Worm (Caenorhabditis elegans) whole organism, late embryonic: ENCODE measurements around the gene F16F9.1.

Source experiments
- C08G9.2 ChIP-seq: sonication (generic microtip); optimal IDR thresholded peaks from 2 replicates; lab custom pipeline; 2016; ENCODE audit warnings: mild to moderate bottlenecking, missing genetic modification characterization, moderate library complexity, missing compliant biosample characterization
- F13H6.1 ChIP-seq: sonication (generic microtip); optimal IDR thresholded peaks from 2 replicates; lab custom pipeline; 2016; ENCODE audit warnings: missing genetic modification characterization, missing compliant biosample characterization
- K02D7.2 ChIP-seq: sonication (generic microtip); optimal IDR thresholded peaks from 2 replicates; lab custom pipeline; 2017; ENCODE audit warnings: mild to moderate bottlenecking, missing genetic modification characterization, missing compliant biosample characterization
- Y22D7AL.16 ChIP-seq: sonication (generic microtip); optimal IDR thresholded peaks from 2 replicates; lab custom pipeline; 2016; ENCODE audit warnings: missing genetic modification characterization, missing compliant biosample characterization
- ceh-18 ChIP-seq: sonication (generic microtip); optimal IDR thresholded peaks from 2 replicates; lab custom pipeline; 2016; ENCODE audit warnings: missing genetic modification characterization, missing compliant biosample characterization
- ceh-19 ChIP-seq: fragments of 200-800 bp; sonication (Bioruptor generic); optimal IDR thresholded peaks from 2 replicates; lab custom pipeline; 2018; ENCODE audit warnings: mild to moderate bottlenecking, missing genetic modification characterization, missing compliant biosample characterization
- ceh-2 ChIP-seq: sonication (generic microtip); optimal IDR thresholded peaks from 2 replicates; lab custom pipeline; 2016; ENCODE audit warnings: missing genotype, missing genetic modification characterization, missing compliant biosample characterization
- ceh-22 ChIP-seq: sonication (generic microtip); optimal IDR thresholded peaks from 2 replicates; lab custom pipeline; 2017; ENCODE audit warnings: missing biosample characterization, missing genetic modification characterization
- ceh-30 ChIP-seq: fragments of 150-350 bp; optimal IDR thresholded peaks from 2 replicates; lab custom pipeline; 2014; ENCODE audit warnings: missing biosample characterization, missing genetic modification characterization
- ceh-34 ChIP-seq: sonication (generic microtip); optimal IDR thresholded peaks from 2 replicates; lab custom pipeline; 2016; ENCODE audit warnings: mild to moderate bottlenecking, missing genetic modification characterization, missing compliant biosample characterization
- ceh-45 ChIP-seq: fragments of 200-800 bp; sonication (Bioruptor generic); IDR thresholded peaks from 2 replicates; pipeline ENCODE4 v1.3.6; 2022; ENCODE audit warnings: missing genetic modification reagents, missing genetic modification characterization, missing compliant biosample characterization
- ceh-48 ChIP-seq: sonication (generic microtip); optimal IDR thresholded peaks from 2 replicates; lab custom pipeline; 2016; ENCODE audit warnings: missing genetic modification characterization, inconsistent platforms, missing compliant biosample characterization
- ceh-6 ChIP-seq: fragments of 200-800 bp; sonication (Bioruptor generic); optimal IDR thresholded peaks from 2 replicates; lab custom pipeline; 2018; ENCODE audit warnings: mild to moderate bottlenecking, missing genetic modification characterization, missing compliant biosample characterization
- ceh-9 ChIP-seq: sonication (generic microtip); optimal IDR thresholded peaks from 2 replicates; lab custom pipeline; 2016; ENCODE audit warnings: mild to moderate bottlenecking, missing genetic modification characterization, inconsistent platforms, missing compliant biosample characterization
- che-1 ChIP-seq: sonication (generic microtip); optimal IDR thresholded peaks from 2 replicates; lab custom pipeline; 2016; ENCODE audit warnings: mild to moderate bottlenecking, missing genetic modification characterization, missing compliant biosample characterization
- dmd-4 ChIP-seq: sonication (generic microtip); optimal IDR thresholded peaks from 2 replicates; lab custom pipeline; 2016; ENCODE audit warnings: borderline replicate concordance, missing genetic modification characterization, missing compliant biosample characterization
- elt-2 ChIP-seq: sonication (generic microtip); optimal IDR thresholded peaks from 2 replicates; lab custom pipeline; 2016; ENCODE audit warnings: missing genetic modification reagents, missing genetic modification characterization, missing compliant biosample characterization
- elt-4 ChIP-seq: sonication (generic microtip); optimal IDR thresholded peaks from 2 replicates; lab custom pipeline; 2016; ENCODE audit warnings: missing genetic modification characterization, missing compliant biosample characterization
- fkh-6 ChIP-seq: sonication (generic microtip); optimal IDR thresholded peaks from 2 replicates; lab custom pipeline; 2016; ENCODE audit warnings: missing genetic modification characterization, missing compliant biosample characterization
- hlh-13 ChIP-seq: fragments of 200-800 bp; sonication (Bioruptor generic); optimal IDR thresholded peaks from 2 replicates; lab custom pipeline; 2018; ENCODE audit warnings: mild to moderate bottlenecking, missing genetic modification characterization, missing compliant biosample characterization
- hlh-15 ChIP-seq: sonication (generic microtip); optimal IDR thresholded peaks from 2 replicates; lab custom pipeline; 2016; ENCODE audit warnings: missing genetic modification characterization, missing compliant biosample characterization
- hlh-30 ChIP-seq: sonication (generic microtip); optimal IDR thresholded peaks from 2 replicates; lab custom pipeline; 2017; ENCODE audit warnings: antibody characterized with exemption, missing genetic modification characterization, missing compliant biosample characterization; ENCODE audit not compliant: insufficient read depth
- hlh-8 ChIP-seq: sonication (generic microtip); optimal IDR thresholded peaks from 2 replicates; lab custom pipeline; 2016; ENCODE audit warnings: missing genotype, missing genetic modification characterization, missing compliant biosample characterization
- nfya-1 ChIP-seq: sonication (generic microtip); optimal IDR thresholded peaks from 2 replicates; lab custom pipeline; 2017; ENCODE audit warnings: missing genetic modification characterization, mild to moderate bottlenecking, missing compliant biosample characterization, antibody characterized with exemption, moderate library complexity
- npax-4 ChIP-seq: sonication (generic microtip); optimal IDR thresholded peaks from 2 replicates; lab custom pipeline; 2016; ENCODE audit warnings: missing genetic modification characterization, missing compliant biosample characterization
- odd-2 ChIP-seq: sonication (generic microtip); optimal IDR thresholded peaks from 2 replicates; lab custom pipeline; 2017; ENCODE audit warnings: antibody characterized with exemption, mild to moderate bottlenecking, missing genetic modification characterization, missing compliant biosample characterization
- pag-3 ChIP-seq: sonication (generic microtip); optimal IDR thresholded peaks from 2 replicates; lab custom pipeline; 2016; ENCODE audit warnings: missing compliant biosample characterization, missing genetic modification characterization, borderline replicate concordance
- pat-9 ChIP-seq: fragments of 200-800 bp; sonication (Bioruptor generic); optimal IDR thresholded peaks from 2 replicates; lab custom pipeline; 2018; ENCODE audit warnings: mild to moderate bottlenecking, missing genetic modification characterization, moderate library complexity, missing compliant biosample characterization
- pax-1 ChIP-seq: fragments of 150-350 bp; optimal IDR thresholded peaks from 2 replicates; lab custom pipeline; 2014; ENCODE audit warnings: missing biosample characterization, missing genetic modification characterization
- pha-2 ChIP-seq: sonication (generic microtip); optimal IDR thresholded peaks from 2 replicates; lab custom pipeline; 2017; ENCODE audit warnings: mild to moderate bottlenecking, missing genetic modification characterization, missing compliant biosample characterization
- pha-4 ChIP-seq: fragments of 150-350 bp; optimal IDR thresholded peaks from 2 replicates; lab custom pipeline; 2018; ENCODE audit warnings: missing biosample characterization, missing genetic modification reagents, missing genetic modification characterization
- sox-2 ChIP-seq: fragments of 200-800 bp; sonication (Bioruptor generic); IDR thresholded peaks from 2 replicates; pipeline ENCODE4 v1.3.6; 2022; ENCODE audit warnings: missing genetic modification reagents, missing genetic modification characterization, missing compliant biosample characterization
- sox-4 ChIP-seq: sonication (generic microtip); optimal IDR thresholded peaks from 2 replicates; lab custom pipeline; 2017; ENCODE audit warnings: mild to moderate bottlenecking, missing genetic modification characterization, inconsistent platforms, missing compliant biosample characterization
- unc-42 ChIP-seq: sonication (generic microtip); optimal IDR thresholded peaks from 2 replicates; lab custom pipeline; 2016; ENCODE audit warnings: missing genotype, missing genetic modification characterization, missing compliant biosample characterization
- unc-55 ChIP-seq: sonication (generic microtip); optimal IDR thresholded peaks from 2 replicates; lab custom pipeline; 2017; ENCODE audit warnings: missing biosample characterization, missing genetic modification reagents, missing genetic modification characterization
- zip-5 ChIP-seq: sonication (generic microtip); optimal IDR thresholded peaks from 2 replicates; lab custom pipeline; 2016; ENCODE audit warnings: missing genetic modification characterization, missing compliant biosample characterization
- ztf-16 ChIP-seq: sonication (generic microtip); optimal IDR thresholded peaks from 2 replicates; lab custom pipeline; 2017; ENCODE audit warnings: missing genetic modification characterization, missing compliant biosample characterization

Gene F16F9.1

DNA sequence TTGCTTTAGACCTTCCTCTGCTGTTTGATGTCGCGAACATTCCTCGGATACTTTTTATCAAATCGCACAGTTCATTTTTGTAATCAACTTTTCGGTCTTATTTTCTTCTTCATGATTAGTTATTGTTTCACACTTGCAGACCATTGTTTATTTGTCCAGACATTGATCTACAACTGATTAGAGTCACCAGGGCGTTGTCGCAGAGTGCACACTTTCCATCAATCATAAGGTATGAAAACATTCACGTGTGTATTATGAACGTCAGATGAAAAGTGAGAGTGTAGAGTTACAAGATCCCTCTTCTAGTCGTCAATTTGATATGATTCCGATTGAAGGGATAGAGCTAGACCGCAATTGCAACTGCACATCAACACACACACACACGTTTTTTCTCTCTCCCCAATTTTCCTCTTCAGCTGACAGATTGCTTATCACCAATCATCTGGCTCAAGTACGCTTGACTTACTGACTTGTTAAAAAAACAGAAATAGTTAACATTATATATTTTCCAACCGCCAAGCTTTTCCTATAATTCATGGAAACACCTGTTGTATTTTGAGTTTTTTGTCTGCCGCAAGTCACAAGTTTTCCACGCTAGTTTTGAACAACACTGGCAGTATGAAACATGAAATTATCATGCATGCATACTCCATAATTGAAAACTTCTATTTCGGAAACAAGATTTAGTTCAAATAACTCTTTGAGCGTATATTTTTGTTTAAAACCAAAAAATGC, 6.0 kb upstream of the F16F9.1 start:
- TF ChIP-seq elt-2 (tag; lab: Kevin White, UChicago) (peak; percentile 38), hlh-13 (GFP tag; lab: Kevin White, UChicago) (no peak)

DNA sequence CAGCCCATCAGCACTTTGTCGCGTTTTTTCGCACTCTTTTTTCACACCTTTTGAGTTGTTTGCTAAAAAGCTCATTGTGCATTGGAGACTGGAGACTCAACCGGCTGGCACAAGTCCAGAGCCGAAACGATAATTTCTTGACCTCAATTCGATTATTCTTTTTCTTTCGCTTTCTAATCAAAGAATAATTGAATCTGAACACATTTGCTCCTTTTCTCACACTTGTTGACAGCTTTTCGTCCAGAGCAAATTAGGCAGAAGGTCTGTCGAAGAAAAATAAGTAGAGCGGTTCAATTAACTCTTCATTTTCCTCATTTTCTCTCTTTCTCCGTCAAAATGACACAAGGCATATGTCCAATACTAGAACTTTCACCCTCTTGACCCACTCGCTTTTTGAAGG, 1.3 kb upstream of the F16F9.1 start:
- TF ChIP-seq sox-4 (tag; lab: Kevin White, UChicago) (no peak), unc-42 (tag; lab: Kevin White, UChicago) (peak; percentile 72)
- TF ChIP-seq, all 69 proteins: peak for 1

DNA sequence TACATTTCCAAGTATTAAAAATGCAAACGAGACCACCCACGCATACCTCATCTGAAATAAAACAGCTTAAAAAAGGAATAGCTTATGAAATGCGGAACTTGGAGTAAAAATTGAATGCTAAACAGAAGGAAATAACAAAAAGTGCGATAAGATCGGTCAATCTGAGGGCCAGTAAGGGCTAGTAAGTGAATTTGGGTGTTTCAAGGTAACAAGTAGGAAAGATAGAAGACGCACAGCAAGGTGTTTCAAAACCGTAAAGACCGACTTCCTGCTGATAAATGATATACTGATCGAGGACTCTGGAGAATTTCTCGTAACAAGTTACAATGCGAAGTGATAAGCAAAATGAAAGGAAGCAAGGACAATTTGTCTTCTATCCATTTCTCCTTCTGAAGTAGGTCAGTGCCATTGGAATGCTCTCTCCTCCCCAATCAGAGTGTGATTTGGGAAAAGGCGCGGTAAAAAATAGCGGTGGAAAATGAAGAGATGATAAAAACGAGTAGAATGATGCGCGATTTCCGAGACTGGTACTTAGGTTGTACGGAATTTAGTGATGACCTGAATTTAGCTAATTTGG, 9.5 kb downstream of the F16F9.1 start, which contains the start of gene dpy-6:
TSS of gene dpy-6 (minus strand) at position 51 of the 577 bp plus-strand sequence.
- TF ChIP-seq ceh-2 (tag; lab: Kevin White, UChicago) = no peak
- TF ChIP-seq che-1 = no peak
- TF ChIP-seq elt-4 (tag; lab: Kevin White, UChicago) = no peak
- no peak for TF ChIP-seq unc-55 (GFP tag; lab: Kevin White, UChicago)
- no peak for TF ChIP-seq C08G9.2 (tag; lab: Kevin White, UChicago)
- TF ChIP-seq ceh-18 (tag; lab: Kevin White, UChicago) = no peak

DNA sequence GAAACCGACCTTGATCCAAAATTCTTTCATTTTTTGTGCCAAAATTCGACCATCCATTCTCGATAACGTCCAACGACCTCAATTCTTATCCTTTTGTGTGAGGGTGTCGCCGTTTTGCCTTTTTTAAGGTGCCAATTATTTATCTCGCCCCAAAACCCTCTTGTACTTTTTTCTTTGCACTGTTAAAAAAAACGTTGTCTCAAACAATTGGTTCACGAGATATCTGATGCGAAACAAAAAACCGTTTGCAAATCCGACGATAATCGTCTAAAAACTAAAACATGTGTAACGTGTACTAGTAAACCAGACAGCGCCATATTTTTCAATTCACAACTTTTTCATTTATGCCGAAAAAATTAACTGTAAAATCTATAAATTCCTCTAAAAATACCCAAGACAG, 11.1 kb downstream of the F16F9.1 start, which contains the start of gene F16F9.3:
TSS of gene F16F9.3 (plus strand) at position 301 of the 400 bp plus-strand sequence.
- TF ChIP-seq pha-2 (tag; lab: Kevin White, UChicago) (no peak), F13H6.1 (tag; lab: Kevin White, UChicago) (no peak), ceh-45 (GFP tag; lab: Robert Waterston, UW) (no peak), ceh-6 (no peak)

DNA sequence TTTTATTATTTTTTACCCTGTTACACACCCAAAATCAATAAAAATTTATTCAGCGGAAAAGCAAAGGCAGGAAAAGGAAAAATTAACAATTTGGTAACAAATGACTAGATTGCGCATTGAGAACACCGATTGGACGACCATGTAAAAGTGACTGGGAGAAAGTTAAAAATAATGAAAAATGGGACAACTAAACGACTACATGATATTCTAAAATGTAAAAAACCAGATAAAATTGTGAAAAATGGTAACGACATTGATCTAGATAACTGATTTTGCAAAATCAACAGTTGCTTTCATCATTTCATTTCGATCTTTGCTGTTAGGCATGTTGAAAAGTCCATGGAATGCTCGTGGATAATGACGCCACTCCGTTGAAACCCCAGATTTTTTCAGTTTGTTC, 13.6 kb downstream of the F16F9.1 start:
- no peak for TF ChIP-seq odd-2 (tag; lab: Kevin White, UChicago)
- TF ChIP-seq F13H6.1 (tag; lab: Kevin White, UChicago) = no peak
- no peak for TF ChIP-seq ceh-48 (tag; lab: Kevin White, UChicago)
- TF ChIP-seq hlh-15 = no peak
- TF ChIP-seq nfya-1 (tag; lab: Kevin White, UChicago) = no peak

DNA sequence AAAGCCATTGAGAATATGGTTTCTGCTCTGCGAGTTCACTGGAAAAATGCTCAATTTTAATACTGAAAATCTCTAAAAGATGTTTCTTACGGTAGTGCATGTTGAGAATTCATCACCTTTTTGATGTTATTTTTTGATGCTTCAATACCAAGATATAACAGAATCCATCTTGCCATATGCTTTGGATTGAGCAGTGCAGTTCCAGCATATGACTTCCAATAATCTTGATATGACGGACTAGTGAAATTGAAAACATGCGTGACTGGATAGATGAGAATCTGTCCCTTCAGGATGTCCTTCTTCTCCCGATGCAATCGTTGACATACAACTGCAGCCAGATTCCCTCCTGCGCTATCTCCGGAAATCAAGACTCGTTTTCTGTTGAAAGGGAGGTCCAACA, 14.8 kb downstream of the F16F9.1 start:
- TF ChIP-seq zip-5 (tag; lab: Kevin White, UChicago) (no peak), sox-2 (GFP tag; lab: Robert Waterston, UW) (no peak), ztf-16 (tag; lab: Kevin White, UChicago) (no peak), Y22D7AL.16 (no peak), ceh-2 (tag; lab: Kevin White, UChicago) (no peak), hlh-8 (tag; lab: Kevin White, UChicago) (no peak), ceh-6 (no peak), dmd-4 (tag; lab: Kevin White, UChicago) (no peak), pat-9 (no peak), pax-1 (tag; lab: Kevin White, UChicago) (no peak)

DNA sequence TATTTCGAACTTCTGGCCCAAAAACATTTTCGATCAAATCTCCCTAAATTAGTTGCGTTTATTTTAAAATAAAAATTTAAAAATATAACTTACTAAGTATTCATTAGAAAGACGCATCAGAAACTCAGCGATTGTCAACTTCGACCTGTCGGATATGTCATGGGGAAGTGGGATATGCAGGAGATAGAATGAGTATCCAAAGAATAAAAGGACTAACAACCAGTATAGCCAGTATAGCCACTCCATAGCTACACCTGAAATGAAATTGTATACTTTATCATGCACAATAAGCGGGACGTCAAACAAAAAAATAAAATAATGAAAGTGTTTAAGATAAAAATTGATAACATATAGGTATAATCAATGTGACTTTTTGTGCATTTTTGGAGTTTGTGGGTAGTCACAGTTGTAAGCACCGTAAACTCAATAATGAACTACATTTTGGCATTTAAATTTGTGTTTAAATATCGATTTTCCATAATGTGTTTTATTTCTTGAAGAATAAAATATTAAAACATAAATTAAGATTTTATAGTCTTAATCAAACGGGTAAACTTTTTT, 17.0 kb downstream of the F16F9.1 start, which contains the start of gene F16F9.4:
TSS of gene F16F9.4 (minus strand) at position 276 of the 561 bp plus-strand sequence.
- TF ChIP-seq ceh-30 (tag; lab: Kevin White, UChicago) (no peak), hlh-30 (tag; lab: Kevin White, UChicago) (no peak), odd-2 (tag; lab: Kevin White, UChicago) (no peak), elt-2 (tag; lab: Kevin White, UChicago) (no peak), pat-9 (no peak), sox-4 (tag; lab: Kevin White, UChicago) (no peak), K02D7.2 (tag; lab: Kevin White, UChicago) (no peak), pag-3 (tag; lab: Kevin White, UChicago) (no peak), unc-42 (tag; lab: Kevin White, UChicago) (no peak), Y22D7AL.16 (no peak), npax-4 (tag; lab: Kevin White, UChicago) (no peak), zip-5 (tag; lab: Kevin White, UChicago) (no peak), ceh-19 (GFP tag; lab: Kevin White, UChicago) (no peak), ceh-6 (no peak), ceh-22 (tag; lab: Kevin White, UChicago) (no peak), pha-4 (tag; lab: Kevin White, UChicago) (no peak), ceh-34 (no peak), ceh-9 (tag; lab: Kevin White, UChicago) (no peak), fkh-6 (tag; lab: Kevin White, UChicago) (no peak)
